Fruit fly (Drosophila melanogaster) whole organism, wandering third instar larva: ENCODE data around the gene CG7841.

Experiments used
- h ChIP-seq: fragments of 200-800 bp; sonication (Bioruptor generic); optimal IDR thresholded peaks from 3 replicates; lab custom pipeline; 2016; ENCODE audit warnings: missing biosample characterization, mild to moderate bottlenecking, missing genetic modification characterization
- pan ChIP-seq: fragments of >200 bp; optimal IDR thresholded peaks from 2 replicates; lab custom pipeline; 2017
- psq ChIP-seq: fragments of 200-800 bp; sonication (Bioruptor generic); optimal IDR thresholded peaks from 3 replicates; lab custom pipeline; 2017; ENCODE audit warnings: missing biosample characterization, mild to moderate bottlenecking, missing genetic modification characterization, moderate library complexity

DNA sequence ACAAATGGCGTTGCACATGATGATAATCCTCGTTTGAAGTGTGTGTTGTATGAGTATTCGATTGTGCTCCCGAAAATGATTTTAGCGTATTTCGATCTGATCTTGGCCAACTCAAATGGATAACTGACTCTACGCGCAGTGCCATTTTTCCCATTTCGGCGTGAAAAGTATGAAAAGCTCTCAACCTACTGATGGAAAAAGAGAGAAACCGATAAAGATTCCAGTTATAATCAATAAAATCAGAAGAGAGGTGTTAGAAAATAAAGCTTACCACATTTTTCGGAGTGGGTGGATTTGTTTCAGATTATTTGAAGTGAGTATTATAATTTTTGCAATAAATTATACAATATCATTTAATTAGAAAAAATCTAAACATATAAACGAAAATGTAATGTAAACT is 11.4 kb upstream of the CG7841 start, which contains the start of gene mex1:
- TF ChIP-seq psq (GFP tag; lab: Kevin White, UChicago): no peak
- TF ChIP-seq h: no peak
- no peak for TF ChIP-seq pan (lab: Kevin White, UChicago)
